Fruit fly (Drosophila melanogaster) whole organism, embryonic: Measurements from ENCODE around the gene CG2247.
A peak's percentile ranks its signal among the peaks of the same experiment; 100 is the strongest.

Experiments used
- Abd-B ChIP-seq: fragments of 200-800 bp; sonication (Bioruptor generic); optimal IDR thresholded peaks from 2 replicates; lab custom pipeline; 2018; ENCODE audit warnings: missing biosample characterization, mild to moderate bottlenecking, missing genetic modification characterization, moderate library complexity
- Ada2b ChIP-seq: fragments of 200-800 bp; sonication (Bioruptor generic); IDR thresholded peaks from 2 replicates; pipeline ENCODE4 v1.3.6; 2022; ENCODE audit warnings: missing biosample characterization, missing genetic modification characterization
- Atf6 ChIP-seq: fragments of 200-800 bp; sonication (Bioruptor generic); IDR thresholded peaks from 2 replicates; pipeline ENCODE4 v1.3.6; 2022; ENCODE audit warnings: missing biosample characterization, missing genetic modification characterization
- B-H1 ChIP-seq: fragments of 200-800 bp; sonication (Bioruptor generic); IDR thresholded peaks from 3 replicates; pipeline ENCODE4 v1.3.6; 2022; ENCODE audit warnings: missing biosample characterization, missing genetic modification characterization
- CG10654 ChIP-seq: fragments of 200-800 bp; sonication (Bioruptor generic); optimal IDR thresholded peaks from 2 replicates; lab custom pipeline; 2016; ENCODE audit warnings: missing biosample characterization, missing genetic modification characterization
- CG11085 ChIP-seq: fragments of 200-800 bp; sonication (Bioruptor generic); IDR thresholded peaks from 2 replicates; pipeline ENCODE4 v1.3.6; 2022; ENCODE audit warnings: missing biosample characterization, missing genetic modification characterization
- CG11398 ChIP-seq: fragments of 200-800 bp; sonication (Bioruptor generic); optimal IDR thresholded peaks from 2 replicates; lab custom pipeline; 2016; ENCODE audit warnings: missing biosample characterization, missing genetic modification characterization
- CG11696 ChIP-seq: fragments of 200-800 bp; sonication (Bioruptor generic); IDR thresholded peaks from 2 replicates; pipeline ENCODE4 v1.3.6; 2022; ENCODE audit warnings: missing biosample characterization, missing genetic modification characterization
- CG15696 ChIP-seq: fragments of 200-800 bp; sonication (Bioruptor generic); optimal IDR thresholded peaks from 2 replicates; lab custom pipeline; 2019; ENCODE audit warnings: missing biosample characterization, mild to moderate bottlenecking, missing genetic modification characterization, moderate library complexity
- CG17359 ChIP-seq: fragments of 200-800 bp; sonication (Bioruptor generic); optimal IDR thresholded peaks from 3 replicates; lab custom pipeline; 2018; ENCODE audit warnings: missing biosample characterization, mild to moderate bottlenecking, missing genetic modification characterization, moderate library complexity
- CG18262 ChIP-seq: fragments of 200-800 bp; optimal IDR thresholded peaks from 3 replicates; lab custom pipeline; 2019; ENCODE audit warnings: missing biosample characterization, mild to moderate bottlenecking, missing genetic modification characterization, moderate library complexity
- CG31441 ChIP-seq: fragments of 200-800 bp; sonication (Bioruptor generic); IDR thresholded peaks from 2 replicates; pipeline ENCODE4 v1.3.6; 2022; ENCODE audit warnings: missing biosample characterization, missing genetic modification characterization
- CG4328 ChIP-seq: fragments of 200-800 bp; sonication (Bioruptor generic); optimal IDR thresholded peaks from 3 replicates; lab custom pipeline; 2017; ENCODE audit warnings: missing biosample characterization, missing genetic modification reagents, missing genetic modification characterization
- CG4730 ChIP-seq: fragments of 200-800 bp; sonication (Bioruptor generic); IDR thresholded peaks from 2 replicates; pipeline ENCODE4 v1.3.6; 2022; ENCODE audit warnings: missing biosample characterization, missing genetic modification characterization
- CG4854 ChIP-seq: fragments of 200-800 bp; sonication (Bioruptor generic); optimal IDR thresholded peaks from 2 replicates; lab custom pipeline; 2016; ENCODE audit warnings: missing biosample characterization, missing genetic modification characterization, inconsistent platforms
- CG6765 ChIP-seq: fragments of 200-800 bp; sonication (Bioruptor generic); optimal IDR thresholded peaks from 3 replicates; lab custom pipeline; 2017; ENCODE audit warnings: missing biosample characterization, mild to moderate bottlenecking, missing genetic modification characterization
- CG6791 ChIP-seq: fragments of 200-800 bp; sonication (Bioruptor generic); IDR thresholded peaks from 3 replicates; pipeline ENCODE4 v1.3.6; 2022; ENCODE audit warnings: missing biosample characterization, missing genetic modification characterization; ENCODE audit not compliant: partially characterized antibody
- CG8281 ChIP-seq: fragments of 200-800 bp; sonication (Bioruptor generic); optimal IDR thresholded peaks from 2 replicates; lab custom pipeline; 2018; ENCODE audit warnings: missing biosample characterization, mild to moderate bottlenecking, missing genetic modification characterization, moderate library complexity
- CG8765 ChIP-seq: fragments of 200-800 bp; sonication (Bioruptor generic); IDR thresholded peaks from 2 replicates; pipeline ENCODE4 v1.3.6; 2022; ENCODE audit warnings: missing biosample characterization, missing genetic modification characterization
- CG8924 ChIP-seq: fragments of 200-800 bp; optimal IDR thresholded peaks from 3 replicates; lab custom pipeline; 2019; ENCODE audit warnings: missing biosample characterization, mild to moderate bottlenecking, missing genetic modification characterization, moderate library complexity
- CG9609 ChIP-seq: fragments of 200-800 bp; sonication (Bioruptor generic); optimal IDR thresholded peaks from 3 replicates; lab custom pipeline; 2016; ENCODE audit warnings: missing biosample characterization, missing genetic modification characterization
- Chrac-16 ChIP-seq: fragments of 200-800 bp; sonication (Bioruptor generic); optimal IDR thresholded peaks from 3 replicates; lab custom pipeline; 2016; ENCODE audit warnings: missing biosample characterization, missing genetic modification characterization
- Doc3 ChIP-seq: fragments of 200-800 bp; sonication (Bioruptor generic); IDR thresholded peaks from 3 replicates; pipeline ENCODE4 v1.3.6; 2022; ENCODE audit warnings: missing biosample characterization, missing genetic modification characterization; ENCODE audit not compliant: partially characterized antibody
- Drgx ChIP-seq: fragments of 200-800 bp; sonication (Bioruptor generic); IDR thresholded peaks from 2 replicates; pipeline ENCODE4 v1.3.6; 2022; ENCODE audit warnings: missing biosample characterization, missing genetic modification characterization
- E2f1 ChIP-seq: fragments of 200-800 bp; sonication (Bioruptor generic); IDR thresholded peaks from 2 replicates; pipeline ENCODE4 v1.3.6; 2022; ENCODE audit warnings: missing biosample characterization, missing genetic modification characterization
- E2f2 ChIP-seq: fragments of 200-800 bp; sonication (Bioruptor generic); IDR thresholded peaks from 2 replicates; pipeline ENCODE4 v1.3.6; 2022; ENCODE audit warnings: missing biosample characterization, missing genetic modification characterization
- Fer2 ChIP-seq: fragments of 200-800 bp; sonication (Bioruptor generic); optimal IDR thresholded peaks from 2 replicates; lab custom pipeline; 2018; ENCODE audit warnings: missing biosample characterization, mild to moderate bottlenecking, missing genetic modification characterization, moderate library complexity
- Hr78 ChIP-seq, 2 experiments: fragments of 200-800 bp in 1 of 2; fragments of >200 bp in 1 of 2; sonication (Bioruptor generic) in 1 of 2; optimal IDR thresholded peaks; 2 replicates each; lab custom pipeline; 2017 to 2019; ENCODE audit warnings: missing biosample characterization in 2 of 2, missing genetic modification characterization in 2 of 2, mild to moderate bottlenecking in 1 of 2, moderate library complexity in 1 of 2
- Lhr ChIP-seq: fragments of 200-800 bp; sonication (Bioruptor generic); optimal IDR thresholded peaks from 3 replicates; lab custom pipeline; 2017; ENCODE audit warnings: mild to moderate bottlenecking, missing biosample characterization, missing genetic modification reagents, missing genetic modification characterization
- Lim3 ChIP-seq: fragments of 200-800 bp; sonication (Bioruptor generic); IDR thresholded peaks from 2 replicates; pipeline ENCODE4 v1.3.6; 2022; ENCODE audit warnings: missing biosample characterization, missing genetic modification characterization
- Nf-YC ChIP-seq: fragments of 200-800 bp; optimal IDR thresholded peaks from 3 replicates; lab custom pipeline; 2019; ENCODE audit warnings: missing biosample characterization, mild to moderate bottlenecking, missing genetic modification characterization, moderate library complexity
- PHDP ChIP-seq: fragments of 200-800 bp; sonication (Bioruptor generic); optimal IDR thresholded peaks from 3 replicates; lab custom pipeline; 2018; ENCODE audit warnings: missing biosample characterization, mild to moderate bottlenecking, missing genetic modification characterization, moderate library complexity
- Sox102F ChIP-seq: fragments of 200-800 bp; sonication (Bioruptor generic); optimal IDR thresholded peaks from 2 replicates; lab custom pipeline; 2018; ENCODE audit warnings: missing biosample characterization, mild to moderate bottlenecking, missing genetic modification characterization, moderate library complexity
- Spps ChIP-seq: fragments of 200-800 bp; sonication (Bioruptor generic); optimal IDR thresholded peaks from 2 replicates; lab custom pipeline; 2018; ENCODE audit warnings: missing biosample characterization, mild to moderate bottlenecking, missing genetic modification characterization
- abd-A ChIP-seq: fragments of 200-800 bp; sonication (Bioruptor generic); optimal IDR thresholded peaks from 3 replicates; lab custom pipeline; 2019; ENCODE audit warnings: missing biosample characterization, mild to moderate bottlenecking, missing genetic modification characterization, moderate library complexity
- cad ChIP-seq: fragments of >200 bp; optimal IDR thresholded peaks from 2 replicates; lab custom pipeline; 2017; ENCODE audit warnings: missing biosample characterization, missing genetic modification characterization
- croc ChIP-seq: fragments of 200-800 bp; sonication (Bioruptor generic); conservative IDR thresholded peaks from 3 replicates; pipeline ENCODE4 v1.3.6; 2022; ENCODE audit warnings: missing biosample characterization, missing genetic modification characterization
- dati ChIP-seq: fragments of 200-800 bp; sonication (Bioruptor generic); IDR thresholded peaks from 2 replicates; pipeline ENCODE4 v1.3.6; 2022; ENCODE audit warnings: missing biosample characterization, missing genetic modification characterization
- dpn ChIP-seq, 2 experiments: fragments of 200-800 bp; sonication (Bioruptor generic); optimal IDR thresholded peaks; 3 replicates each; lab custom pipeline; 2016; ENCODE audit warnings: missing biosample characterization in 2 of 2, missing genetic modification characterization in 2 of 2
- gem ChIP-seq: fragments of 200-800 bp; sonication (Bioruptor generic); optimal IDR thresholded peaks from 2 replicates; lab custom pipeline; 2019; ENCODE audit warnings: missing biosample characterization, mild to moderate bottlenecking, missing genetic modification characterization, moderate library complexity
- hkb ChIP-seq, 2 experiments: fragments of 200-800 bp in 1 of 2; fragments of >200 bp in 1 of 2; sonication (Bioruptor generic) in 1 of 2; IDR thresholded peaks in 1 of 2; optimal IDR thresholded peaks in 1 of 2; 2 replicates each; pipeline versions ENCODE4 v1.3.6 to Lab custom; 2017 to 2022; ENCODE audit warnings: missing biosample characterization in 1 of 2, missing genetic modification characterization in 1 of 2
- jigr1 ChIP-seq: fragments of 200-800 bp; sonication (Bioruptor generic); IDR thresholded peaks from 3 replicates; pipeline ENCODE4 v1.3.6; 2022; ENCODE audit warnings: missing biosample characterization, missing genetic modification characterization
- lola ChIP-seq, 3 experiments: fragments of >200 bp in 2 of 3; fragments of 200-800 bp in 1 of 3; sonication (Bioruptor generic) in 1 of 3; optimal IDR thresholded peaks; 2 replicates each; lab custom pipeline; 2017 to 2019; ENCODE audit warnings: missing biosample characterization in 3 of 3, missing genetic modification characterization in 3 of 3, mild to moderate bottlenecking in 1 of 3, moderate library complexity in 1 of 3
- mam ChIP-seq: fragments of 200-800 bp; sonication (Bioruptor generic); optimal IDR thresholded peaks from 3 replicates; lab custom pipeline; 2016; ENCODE audit warnings: missing biosample characterization, missing genetic modification characterization
- nau ChIP-seq: fragments of 200-800 bp; sonication (Bioruptor generic); optimal IDR thresholded peaks from 3 replicates; lab custom pipeline; 2017; ENCODE audit warnings: missing biosample characterization, mild to moderate bottlenecking, missing genetic modification characterization, missing genetic modification reagents
- peb ChIP-seq: fragments of 200-800 bp; sonication (Bioruptor generic); IDR thresholded peaks from 2 replicates; pipeline ENCODE4 v1.3.6; 2022; ENCODE audit warnings: missing biosample characterization, missing genetic modification characterization
- pita ChIP-seq: fragments of 200-800 bp; sonication (Bioruptor generic); optimal IDR thresholded peaks from 2 replicates; lab custom pipeline; 2017; ENCODE audit warnings: missing biosample characterization, mild to moderate bottlenecking, missing genetic modification characterization
- sob ChIP-seq: fragments of 200-800 bp; sonication (Bioruptor generic); IDR thresholded peaks from 2 replicates; pipeline ENCODE4 v1.3.6; 2022; ENCODE audit warnings: missing biosample characterization, missing genetic modification characterization
- tap ChIP-seq: fragments of 200-800 bp; optimal IDR thresholded peaks from 3 replicates; lab custom pipeline; 2019; ENCODE audit warnings: missing biosample characterization, mild to moderate bottlenecking, missing genetic modification characterization, moderate library complexity
- wdn ChIP-seq: fragments of 200-800 bp; sonication (Bioruptor generic); IDR thresholded peaks from 2 replicates; pipeline ENCODE4 v1.3.6; 2022; ENCODE audit warnings: missing biosample characterization, missing genetic modification characterization

The CG2247 gene

DNA sequence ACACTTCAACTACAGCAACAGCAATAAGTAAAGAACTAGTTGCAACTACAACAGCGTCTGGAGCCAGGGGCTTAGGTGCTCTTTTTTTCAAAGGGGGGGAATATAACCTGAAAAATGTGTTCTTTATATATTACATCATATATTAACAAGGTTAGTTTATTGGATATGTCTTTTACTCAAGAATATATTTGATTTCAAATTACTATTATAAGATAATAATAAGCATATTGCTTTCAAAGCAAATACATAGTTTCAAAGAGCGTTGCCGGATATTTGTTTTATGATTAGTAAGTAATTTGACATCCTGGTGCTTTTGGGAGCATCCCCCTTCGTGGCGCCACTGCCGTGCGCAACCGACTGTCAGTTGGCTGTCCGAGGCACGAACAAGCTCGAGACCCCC is 47.6 kb upstream of the CG2247 start (continued):
- TF ChIP-seq CG10654 (GFP tag; lab: Kevin White, UChicago) (peak; percentile 21), Atf6 (GFP tag; lab: Robert Waterston, UW) (peak; percentile 12; the same call in 1 of the 2 replicates), Sox102F (GFP tag; lab: Kevin White, UChicago) (peak; percentile 75), dati (GFP tag; lab: Robert Waterston, UW) (no peak), CG11398 (GFP tag; lab: Kevin White, UChicago) (no peak), Drgx (GFP tag; lab: Robert Waterston, UW) (peak; percentile 91), nau (GFP tag; lab: Kevin White, UChicago) (peak; percentile 25), hkb (optimal IDR thresholded peaks at IDR 0.05; lab: Kevin White, UChicago) (no peak), hkb (GFP tag; IDR thresholded peaks at IDR 0.05; lab: Robert Waterston, UW) (no peak), CG11696 (no peak), CG4328 (GFP tag; lab: Kevin White, UChicago) (no peak), pita (GFP tag; lab: Kevin White, UChicago) (no peak), CG8281 (tag; lab: Kevin White, UChicago) (peak; percentile 19), CG8765 (GFP tag; lab: Robert Waterston, UW) (no peak), CG15696 (tag; lab: Kevin White, UChicago) (no peak), wdn (no peak), CG6791 (no peak), CG18262 (tag; lab: Kevin White, UChicago) (peak; percentile 55), CG6765 (GFP tag; lab: Kevin White, UChicago) (no peak), CG11085 (GFP tag; lab: Robert Waterston, UW) (no peak), CG4854 (GFP tag; lab: Kevin White, UChicago) (no peak), gem (tag; lab: Kevin White, UChicago) (peak; percentile 77), jigr1 (GFP tag; lab: Robert Waterston, UW) (peak; percentile 42; the same call in 1 of the 3 replicates), E2f1 (peak; percentile 56), Abd-B (GFP tag; lab: Kevin White, UChicago) (peak; percentile 24), mam (GFP tag; lab: Kevin White, UChicago) (no peak), Lim3 (GFP tag; lab: Robert Waterston, UW) (no peak), PHDP (tag; lab: Kevin White, UChicago) (peak; percentile 47), Chrac-16 (GFP tag; lab: Kevin White, UChicago) (peak; percentile 22), B-H1 (GFP tag; lab: Robert Waterston, UW) (peak; percentile 36; the same call in 1 of the 3 replicates), Spps (tag; lab: Kevin White, UChicago) (peak; percentile 33), dpn (GFP tag; optimal IDR thresholded peaks at IDR 0.05; lab: Kevin White, UChicago) (peak in 1 of 2 experiments; percentile 22), cad (GFP tag; lab: Kevin White, UChicago) (no peak), peb (GFP tag; lab: Robert Waterston, UW) (peak; percentile 52; the same call in 1 of the 2 replicates), croc (GFP tag; lab: Robert Waterston, UW) (peak; percentile 52; the same call in 1 of the 3 replicates), Lhr (GFP tag; lab: Kevin White, UChicago) (no peak), E2f2 (GFP tag; lab: Robert Waterston, UW) (peak; percentile 28; the same call in 1 of the 2 replicates), abd-A (tag; lab: Kevin White, UChicago) (no peak), CG8924 (peak; percentile 52), lola (GFP tag; optimal IDR thresholded peaks at IDR 0.05; lab: Kevin White, UChicago) (peak in 1 of 3 experiments; percentile 52), sob (GFP tag; lab: Robert Waterston, UW) (peak; percentile 52; the same call in 1 of the 2 replicates), CG9609 (GFP tag; lab: Kevin White, UChicago) (no peak), CG17359 (tag; lab: Kevin White, UChicago) (peak; percentile 59), CG31441 (GFP tag; lab: Robert Waterston, UW) (no peak; the same call in none of the 2 replicates), Ada2b (GFP tag; lab: Robert Waterston, UW) (0 out of 2 replicates have a peak, but pooled peaks have one; percentile 26), Hr78 (GFP tag; optimal IDR thresholded peaks at IDR 0.05; lab: Kevin White, UChicago) (peak in 1 of 2 experiments; percentile 42), Doc3 (GFP tag; lab: Robert Waterston, UW) (no peak), Nf-YC (tag; lab: Kevin White, UChicago) (peak; percentile 12), Fer2 (peak; percentile 3), CG4730 (GFP tag; lab: Robert Waterston, UW) (no peak), tap (peak; percentile 41)
